Fruit fly (Drosophila melanogaster): ENCODE results near the gene Sr-CIV.

Sr-CIV gene

dm6 chr2L:3555408-3556058 is 31.7 kb upstream of the Sr-CIV start (continued):
- TF ChIP-seq CG10209 (GFP tag; optimal IDR thresholded peaks at IDR 0.05), result no peak
- no peak for TF ChIP-seq CG4617 (GFP tag; optimal IDR thresholded peaks at IDR 0.05; ENCODE audit: borderline replicate concordance)
- no peak for TF ChIP-seq CG15514 (GFP tag; optimal IDR thresholded peaks at IDR 0.05)
- no peak for TF ChIP-seq CG12942 (GFP tag; optimal IDR thresholded peaks at IDR 0.05)
- TF ChIP-seq abd-A (tag; optimal IDR thresholded peaks at IDR 0.05), result no peak
- no peak for TF ChIP-seq hth (optimal IDR thresholded peaks at IDR 0.05)
- no peak for TF ChIP-seq nerfin-2 (GFP tag; IDR thresholded peaks at IDR 0.05; ENCODE audit: partially characterized antibody)
- TF ChIP-seq usp (GFP tag; optimal IDR thresholded peaks at IDR 0.05), result no peak
- no peak for TF ChIP-seq HmgD (GFP tag; optimal IDR thresholded peaks at IDR 0.05)
- TF ChIP-seq Fer1 (GFP tag; optimal IDR thresholded peaks at IDR 0.05), result no peak
- peak; percentile 6 for TF ChIP-seq CG2202 (tag; optimal IDR thresholded peaks at IDR 0.05)
- no peak for TF ChIP-seq slbo (GFP tag; IDR thresholded peaks at IDR 0.05)
- TF ChIP-seq CG12391 (tag; optimal IDR thresholded peaks at IDR 0.05), result peak; percentile 24
- no peak for TF ChIP-seq Ada2b (GFP tag; IDR thresholded peaks at IDR 0.05)
- no peak for TF ChIP-seq Dp (GFP tag; optimal IDR thresholded peaks at IDR 0.05)
- no peak for TF ChIP-seq aop (GFP tag; IDR thresholded peaks at IDR 0.05)
- no peak for TF ChIP-seq CG7963 (GFP tag; IDR thresholded peaks at IDR 0.05; ENCODE audit: partially characterized antibody)
- no peak for TF ChIP-seq Atf6 (GFP tag; IDR thresholded peaks at IDR 0.05)
- no peak for TF ChIP-seq Hmr (GFP tag; optimal IDR thresholded peaks at IDR 0.05)
- TF ChIP-seq Myb (GFP tag; optimal IDR thresholded peaks at IDR 0.05), result no peak
- TF ChIP-seq CG8388 (GFP tag; optimal IDR thresholded peaks at IDR 0.05), result peak; percentile 38
- no peak for TF ChIP-seq cwo (GFP tag; optimal IDR thresholded peaks at IDR 0.05)
- no peak for TF ChIP-seq CG13894 (tag; optimal IDR thresholded peaks at IDR 0.05)
- TF ChIP-seq Hr39 (optimal IDR thresholded peaks at IDR 0.05), result no peak
- no peak for TF ChIP-seq CG3163 (GFP tag; optimal IDR thresholded peaks at IDR 0.05)
- TF ChIP-seq CG7556 (GFP tag; optimal IDR thresholded peaks at IDR 0.05), result no peak
- no peak for TF ChIP-seq CG6683 (GFP tag; optimal IDR thresholded peaks at IDR 0.05)
- no peak for TF ChIP-seq CG4707 (GFP tag; optimal IDR thresholded peaks at IDR 0.05)
- peak; percentile 89 for TF ChIP-seq Xrp1 (GFP tag; IDR thresholded peaks at IDR 0.05)
- TF ChIP-seq CG2120 (GFP tag; optimal IDR thresholded peaks at IDR 0.05), result no peak
- TF ChIP-seq Stat92E (GFP tag; optimal IDR thresholded peaks at IDR 0.05), result peak in 1 of 3 experiments; percentile 50
- TF ChIP-seq CG10979 (tag; optimal IDR thresholded peaks at IDR 0.05), result peak; percentile 55
- TF ChIP-seq eyg (GFP tag; optimal IDR thresholded peaks at IDR 0.05), result no peak
- TF ChIP-seq pfk (GFP tag; optimal IDR thresholded peaks at IDR 0.05), result no peak
- no peak for TF ChIP-seq rib (GFP tag; IDR thresholded peaks at IDR 0.05)
- TF ChIP-seq CG31365 (tag; optimal IDR thresholded peaks at IDR 0.05), result no peak
- TF ChIP-seq en (GFP tag; optimal IDR thresholded peaks at IDR 0.05), result no peak
- TF ChIP-seq CG4424 (GFP tag; optimal IDR thresholded peaks at IDR 0.05), result peak; percentile 50
- peak; percentile 36 for TF ChIP-seq CG8359 (GFP tag; optimal IDR thresholded peaks at IDR 0.05; ENCODE audit: borderline replicate concordance)
- peak; percentile 59 for TF ChIP-seq CG2712 (tag; optimal IDR thresholded peaks at IDR 0.05)
- TF ChIP-seq Mad (GFP tag; optimal IDR thresholded peaks at IDR 0.05), result no peak
- no peak for TF ChIP-seq CG10565 (GFP tag; optimal IDR thresholded peaks at IDR 0.05)
- TF ChIP-seq CG11723 (GFP tag; optimal IDR thresholded peaks at IDR 0.05), result no peak
- TF ChIP-seq CG9437 (GFP tag; optimal IDR thresholded peaks at IDR 0.05), result no peak
- peak; percentile 7 for TF ChIP-seq fd96Cb (tag; optimal IDR thresholded peaks at IDR 0.05)
- TF ChIP-seq CG13287 (GFP tag; IDR thresholded peaks at IDR 0.05; ENCODE audit: partially characterized antibody), result no peak
- no peak for TF ChIP-seq Ssrp (tag; optimal IDR thresholded peaks at IDR 0.05)
- no peak for TF ChIP-seq crc (GFP tag; optimal IDR thresholded peaks at IDR 0.05)
- peak; percentile 14 for TF ChIP-seq CG9727 (GFP tag; optimal IDR thresholded peaks at IDR 0.05)
- no peak for TF ChIP-seq gsb-n (tag; optimal IDR thresholded peaks at IDR 0.05)

Data from whole organism, embryonic.